Worm (Caenorhabditis elegans) whole organism, L4 larva: ENCODE data around the gene C09B9.4.

ENCODE experiments used
- D1046.2 ChIP-seq: fragments of 200-800 bp; sonication (Bioruptor generic); IDR thresholded peaks from 2 replicates; pipeline ENCODE4 v1.3.6; 2022; ENCODE audit warnings: missing genetic modification characterization, missing compliant biosample characterization
- F10B5.3 ChIP-seq: sonication (generic microtip); optimal IDR thresholded peaks from 2 replicates; lab custom pipeline; 2016; ENCODE audit warnings: mild to moderate bottlenecking, missing genetic modification characterization, missing compliant biosample characterization
- F26F4.8 ChIP-seq: fragments of 200-800 bp; sonication (Bioruptor generic); conservative IDR thresholded peaks from 2 replicates; pipeline ENCODE4 v1.3.6; 2022; ENCODE audit warnings: missing genetic modification characterization, missing compliant biosample characterization
- F44E2.7 ChIP-seq: fragments of 200-800 bp; sonication (Bioruptor generic); IDR thresholded peaks from 2 replicates; pipeline ENCODE4 v2.1.2; 2022; ENCODE audit warnings: missing genetic modification characterization, missing compliant biosample characterization
- F49E8.2 ChIP-seq: sonication (generic microtip); optimal IDR thresholded peaks from 2 replicates; lab custom pipeline; 2016; ENCODE audit warnings: missing compliant biosample characterization, mild to moderate bottlenecking, missing genetic modification characterization, borderline replicate concordance
- T20F7.1 ChIP-seq: fragments of 200-800 bp; sonication (Bioruptor generic); optimal IDR thresholded peaks from 2 replicates; lab custom pipeline; 2018; ENCODE audit warnings: mild to moderate bottlenecking, missing genetic modification characterization, missing compliant biosample characterization
- T26A8.4 ChIP-seq: fragments of 200-800 bp; sonication (Bioruptor generic); IDR thresholded peaks from 2 replicates; pipeline ENCODE4 v1.3.6; 2022; ENCODE audit warnings: missing genetic modification characterization, missing compliant biosample characterization
- Y105C5A.15 ChIP-seq: fragments of 200-800 bp; sonication (Bioruptor generic); IDR thresholded peaks from 2 replicates; pipeline ENCODE4 v1.3.6; 2022; ENCODE audit warnings: missing genetic modification characterization, missing compliant biosample characterization
- Y48G9A.11 ChIP-seq: fragments of 200-800 bp; sonication (Bioruptor generic); IDR thresholded peaks from 2 replicates; pipeline ENCODE4 v1.3.6; 2022; ENCODE audit warnings: missing genetic modification reagents, missing genetic modification characterization, missing compliant biosample characterization
- ZK337.2 ChIP-seq: fragments of 200-800 bp; sonication (Bioruptor generic); IDR thresholded peaks from 2 replicates; pipeline ENCODE4 v1.3.6; 2022; ENCODE audit warnings: missing genetic modification reagents, missing genetic modification characterization, missing compliant biosample characterization
- ama-1 ChIP-seq: fragments of 150-350 bp; optimal IDR thresholded peaks from 2 replicates; lab custom pipeline; 2014; ENCODE audit warnings: inconsistent platforms, mixed read lengths
- arid-1 ChIP-seq: fragments of 200-800 bp; sonication (Bioruptor generic); conservative IDR thresholded peaks from 2 replicates; pipeline ENCODE4 v1.3.6; 2022; ENCODE audit warnings: missing genetic modification reagents, missing genetic modification characterization, missing compliant biosample characterization
- ceh-28 ChIP-seq: fragments of 150-350 bp; optimal IDR thresholded peaks from 2 replicates; lab custom pipeline; 2014; ENCODE audit warnings: missing biosample characterization, missing genetic modification reagents, missing genetic modification characterization
- ceh-44 ChIP-seq: fragments of 200-800 bp; sonication (Bioruptor generic); IDR thresholded peaks from 2 replicates; pipeline ENCODE4 v1.3.6; 2022; ENCODE audit warnings: missing genetic modification reagents, missing genetic modification characterization, missing compliant biosample characterization
- ctbp-1 ChIP-seq: fragments of 200-800 bp; sonication (Bioruptor generic); IDR thresholded peaks from 2 replicates; pipeline ENCODE4 v1.3.6; 2022; ENCODE audit warnings: missing genetic modification reagents, missing genetic modification characterization, missing compliant biosample characterization
- daf-16 ChIP-seq, 3 experiments: sonication (generic microtip); optimal IDR thresholded peaks; 2 replicates each; lab custom pipeline; 2016 to 2017; ENCODE audit warnings: missing genetic modification characterization in 3 of 3, missing genetic modification reagents in 3 of 3, mild to moderate bottlenecking in 2 of 3, missing compliant biosample characterization in 2 of 3, missing biosample characterization in 1 of 3, moderate library complexity in 1 of 3
- daf-19 ChIP-seq: fragments of 200-800 bp; sonication (Bioruptor generic); conservative IDR thresholded peaks from 2 replicates; pipeline ENCODE4 v1.3.6; 2022; ENCODE audit warnings: missing genetic modification characterization, missing compliant biosample characterization
- dmd-8 ChIP-seq: fragments of 200-800 bp; sonication (Bioruptor generic); IDR thresholded peaks from 2 replicates; pipeline ENCODE4 v1.3.6; 2022; ENCODE audit warnings: missing genetic modification characterization, missing compliant biosample characterization
- dmd-9 ChIP-seq: fragments of 200-800 bp; sonication (Bioruptor generic); IDR thresholded peaks from 2 replicates; pipeline ENCODE4 v1.3.6; 2022; ENCODE audit warnings: missing genetic modification reagents, missing genetic modification characterization, missing compliant biosample characterization
- egl-27 ChIP-seq: sonication (generic microtip); optimal IDR thresholded peaks from 3 replicates; lab custom pipeline; 2017; ENCODE audit warnings: missing biosample characterization, missing genetic modification reagents, missing genetic modification characterization
- gei-8 ChIP-seq: fragments of 200-800 bp; sonication (Bioruptor generic); optimal IDR thresholded peaks from 2 replicates; lab custom pipeline; 2018; ENCODE audit warnings: mild to moderate bottlenecking, missing genetic modification characterization, missing compliant biosample characterization
- hlh-30 ChIP-seq: sonication (generic microtip); optimal IDR thresholded peaks from 2 replicates; lab custom pipeline; 2017; ENCODE audit warnings: antibody characterized with exemption, mild to moderate bottlenecking, missing genetic modification characterization, missing compliant biosample characterization; ENCODE audit not compliant: insufficient read depth
- jun-1 ChIP-seq: fragments of 150-350 bp; optimal IDR thresholded peaks from 2 replicates; lab custom pipeline; 2014; ENCODE audit warnings: missing biosample characterization, missing genetic modification reagents, missing genetic modification characterization
- lin-1 ChIP-seq: fragments of 200-800 bp; sonication (Bioruptor generic); IDR thresholded peaks from 2 replicates; pipeline ENCODE4 v1.3.6; 2022; ENCODE audit warnings: missing genetic modification reagents, missing genetic modification characterization, missing compliant biosample characterization
- lin-15B ChIP-seq: fragments of 150-350 bp; sonication (generic microtip); optimal IDR thresholded peaks from 3 replicates; lab custom pipeline; 2014; ENCODE audit warnings: missing biosample characterization, missing genetic modification characterization
- lin-29 ChIP-seq: fragments of 200-800 bp; sonication (Bioruptor generic); IDR thresholded peaks from 2 replicates; pipeline ENCODE4 v1.3.6; 2022; ENCODE audit warnings: missing genetic modification reagents, missing genetic modification characterization, missing compliant biosample characterization
- lir-3 ChIP-seq: sonication (generic microtip); optimal IDR thresholded peaks from 2 replicates; lab custom pipeline; 2016; ENCODE audit warnings: mild to moderate bottlenecking, missing genetic modification characterization, missing compliant biosample characterization
- madf-5 ChIP-seq, 2 experiments: fragments of 200-800 bp; sonication (Bioruptor generic); IDR thresholded peaks; 2 replicates each; pipeline ENCODE4 v1.3.6; 2022; ENCODE audit warnings: missing compliant biosample characterization in 2 of 2, missing genetic modification characterization in 2 of 2
- madf-9 ChIP-seq: fragments of 200-800 bp; sonication (Bioruptor generic); conservative IDR thresholded peaks from 2 replicates; pipeline ENCODE4 v1.3.6; 2022; ENCODE audit warnings: missing genetic modification reagents, missing genetic modification characterization, missing compliant biosample characterization
- mdt-29 ChIP-seq: fragments of 200-800 bp; sonication (Bioruptor generic); IDR thresholded peaks from 2 replicates; pipeline ENCODE4 v1.3.6; 2022; ENCODE audit warnings: missing genetic modification reagents, missing genetic modification characterization, missing compliant biosample characterization
- mes-2 ChIP-seq: sonication (generic microtip); optimal IDR thresholded peaks from 2 replicates; lab custom pipeline; 2016; ENCODE audit warnings: missing genotype, mild to moderate bottlenecking, missing genetic modification characterization, missing compliant biosample characterization; ENCODE audit not compliant: poor library complexity, severe bottlenecking
- mxl-2 ChIP-seq: fragments of 200-800 bp; sonication (Bioruptor generic); conservative IDR thresholded peaks from 2 replicates; pipeline ENCODE4 v1.3.6; 2022; ENCODE audit warnings: missing genetic modification reagents, missing genetic modification characterization, missing compliant biosample characterization
- nhr-111 ChIP-seq: fragments of 200-800 bp; sonication (Bioruptor generic); optimal IDR thresholded peaks from 2 replicates; lab custom pipeline; 2018; ENCODE audit warnings: mild to moderate bottlenecking, missing genetic modification characterization, missing compliant biosample characterization
- nhr-28 ChIP-seq: fragments of 150-350 bp; optimal IDR thresholded peaks from 2 replicates; lab custom pipeline; 2014; ENCODE audit warnings: missing biosample characterization, missing genetic modification characterization
- nhr-41 ChIP-seq: fragments of 200-800 bp; sonication (Bioruptor generic); IDR thresholded peaks from 2 replicates; pipeline ENCODE4 v1.3.6; 2022; ENCODE audit warnings: missing genetic modification reagents, missing genetic modification characterization, missing compliant biosample characterization
- nhr-6 ChIP-seq: fragments of 150-350 bp; optimal IDR thresholded peaks from 2 replicates; lab custom pipeline; 2014; ENCODE audit warnings: missing biosample characterization, missing genetic modification characterization
- pha-4 ChIP-seq, 2 experiments: fragments of 150-350 bp in 1 of 2; fragments of 200-800 bp in 1 of 2; sonication (Bioruptor generic) in 1 of 2; IDR thresholded peaks in 1 of 2; optimal IDR thresholded peaks in 1 of 2; 2 replicates each; pipeline versions ENCODE4 v1.3.6 to Lab custom; 2014 to 2022; ENCODE audit warnings: missing genetic modification characterization in 2 of 2, missing genetic modification reagents in 2 of 2, missing biosample characterization in 1 of 2, missing compliant biosample characterization in 1 of 2
- rbr-2 ChIP-seq: sonication (generic microtip); optimal IDR thresholded peaks from 2 replicates; lab custom pipeline; 2016; ENCODE audit warnings: missing genotype, missing genetic modification characterization, missing compliant biosample characterization
- saeg-2 ChIP-seq: fragments of 200-800 bp; sonication (Bioruptor generic); IDR thresholded peaks from 2 replicates; pipeline ENCODE4 v1.3.6; 2022; ENCODE audit warnings: missing genetic modification reagents, missing genetic modification characterization, missing compliant biosample characterization
- sdz-12 ChIP-seq: fragments of 200-800 bp; sonication (Bioruptor generic); optimal IDR thresholded peaks from 2 replicates; lab custom pipeline; 2018; ENCODE audit warnings: mild to moderate bottlenecking, missing genetic modification characterization, missing compliant biosample characterization
- snpc-1.2 ChIP-seq: fragments of 200-800 bp; sonication (Bioruptor generic); IDR thresholded peaks from 2 replicates; pipeline ENCODE4 v1.3.6; 2022; ENCODE audit warnings: missing genetic modification reagents, missing genetic modification characterization, missing compliant biosample characterization
- tra-1 ChIP-seq: fragments of 200-800 bp; sonication (Bioruptor generic); IDR thresholded peaks from 2 replicates; pipeline ENCODE4 v1.3.6; 2022; ENCODE audit warnings: missing genetic modification reagents, missing genetic modification characterization, missing compliant biosample characterization
- unc-130 ChIP-seq: sonication (generic microtip); optimal IDR thresholded peaks from 2 replicates; lab custom pipeline; 2016; ENCODE audit warnings: missing genetic modification reagents, missing genetic modification characterization, missing compliant biosample characterization
- unc-39 ChIP-seq: sonication (generic microtip); optimal IDR thresholded peaks from 2 replicates; lab custom pipeline; 2017; ENCODE audit warnings: missing biosample characterization, missing genetic modification characterization
- unc-62 ChIP-seq, 3 experiments: fragments of 150-350 bp in 1 of 3; sonication (generic microtip); optimal IDR thresholded peaks in 2 of 3; peaks in 1 of 3; 1 replicate in 1 of 3; 2 replicates in 2 of 3; lab custom pipeline; 2014 to 2017; ENCODE audit warnings: missing biosample characterization in 3 of 3, missing genetic modification characterization in 3 of 3, missing genetic modification reagents in 3 of 3, missing genotype in 1 of 3
- vab-7 ChIP-seq: fragments of 200-800 bp; sonication (Bioruptor generic); IDR thresholded peaks from 2 replicates; pipeline ENCODE4 v1.3.6; 2022; ENCODE audit warnings: missing genetic modification reagents, missing genetic modification characterization, missing compliant biosample characterization
- zfp-3 ChIP-seq: fragments of 200-800 bp; sonication (Bioruptor generic); conservative IDR thresholded peaks from 2 replicates; pipeline ENCODE4 v1.3.6; 2022; ENCODE audit warnings: missing genetic modification reagents, missing genetic modification characterization, missing compliant biosample characterization
- ztf-11 ChIP-seq: fragments of 150-350 bp; optimal IDR thresholded peaks from 2 replicates; lab custom pipeline; 2014; ENCODE audit warnings: missing biosample characterization, missing genetic modification characterization

The C09B9.4 gene

DNA sequence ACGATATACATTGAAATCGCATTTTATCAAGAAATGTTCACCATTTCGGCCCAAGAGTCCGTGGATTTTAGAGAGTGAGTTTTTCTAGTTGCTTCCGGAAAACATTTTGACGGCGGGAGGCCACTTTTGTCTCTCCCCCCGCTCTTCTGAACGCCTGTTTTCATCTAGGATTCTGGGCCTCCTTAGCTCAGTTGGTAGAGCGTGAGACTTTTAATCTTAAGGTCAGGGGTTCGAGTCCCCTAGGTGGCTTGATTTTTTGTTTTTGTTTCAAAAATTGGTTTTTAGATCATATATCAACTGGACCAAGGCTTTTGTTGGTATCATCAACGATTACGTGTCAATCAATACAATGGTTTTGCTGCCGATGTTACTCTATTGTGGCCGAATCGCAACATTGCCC lies 5.6 kb upstream of the C09B9.4 start:
- peak; percentile 46; the same call in 1 of the 2 replicates for TF ChIP-seq saeg-2 (GFP tag; lab: Robert Waterston, UW)
- peak; percentile 65 for TF ChIP-seq T26A8.4 (GFP tag; lab: Robert Waterston, UW)
- TF ChIP-seq mdt-29 (GFP tag; lab: Robert Waterston, UW): peak; percentile 62; the same call in 1 of the 2 replicates
- TF ChIP-seq mes-2: no peak
- peak; percentile 32 for TF ChIP-seq F49E8.2
- TF ChIP-seq dmd-8 (GFP tag; lab: Robert Waterston, UW): peak; percentile 92
- peak; percentile 21 for TF ChIP-seq hlh-30
- peak; percentile 69; the same call in 1 of the 2 replicates for TF ChIP-seq zfp-3
- TF ChIP-seq daf-16 (GFP tag; optimal IDR thresholded peaks at IDR 0.05; lab: Kevin White, UChicago): peak; percentile 9 to 60
- TF ChIP-seq daf-16 (tag; optimal IDR thresholded peaks at IDR 0.05; lab: Kevin White, UChicago): no peak
- TF ChIP-seq ceh-28 (tag; lab: Kevin White, UChicago): no peak
- peak; percentile 11 for TF ChIP-seq gei-8 (GFP tag; lab: Kevin White, UChicago)
- no peak for TF ChIP-seq egl-27 (tag; lab: Kevin White, UChicago)
- peak; percentile 59; the same call in 1 of the 2 replicates for TF ChIP-seq madf-9 (GFP tag; lab: Robert Waterston, UW)
- 0 out of 2 replicates have a peak, but pooled peaks have one; percentile 5 for TF ChIP-seq ZK337.2 (GFP tag; lab: Robert Waterston, UW)
- no peak for TF ChIP-seq lin-15B (tag; lab: Kevin White, UChicago)
- peak; percentile 77; the same call in 1 of the 2 replicates for TF ChIP-seq nhr-41 (GFP tag; lab: Robert Waterston, UW)
- TF ChIP-seq mxl-2: no peak
- peak; percentile 81 for TF ChIP-seq vab-7 (GFP tag; lab: Robert Waterston, UW)
- TF ChIP-seq lir-3 (tag; lab: Kevin White, UChicago): peak; percentile 6
- TF ChIP-seq sdz-12 (GFP tag; lab: Kevin White, UChicago): peak; percentile 8
- no peak for TF ChIP-seq jun-1
- peak; percentile 54; the same call in 1 of the 2 replicates for TF ChIP-seq tra-1
- TF ChIP-seq ctbp-1 (GFP tag; lab: Robert Waterston, UW): peak; percentile 80
- TF ChIP-seq lin-29 (GFP tag; lab: Robert Waterston, UW): 0 out of 2 replicates have a peak, but pooled peaks have one; percentile 28
- TF ChIP-seq dmd-9 (GFP tag; lab: Robert Waterston, UW): no peak
- TF ChIP-seq Y105C5A.15 (GFP tag; lab: Robert Waterston, UW): peak; percentile 58; the same call in 1 of the 2 replicates
- peak; percentile 55 for TF ChIP-seq unc-130
- peak; percentile 82 for TF ChIP-seq pha-4 (GFP tag; IDR thresholded peaks at IDR 0.05; lab: Robert Waterston, UW)
- TF ChIP-seq pha-4 (tag; optimal IDR thresholded peaks at IDR 0.05; lab: Kevin White, UChicago): no peak
- TF ChIP-seq F26F4.8: peak; percentile 84
- TF ChIP-seq D1046.2 (GFP tag; lab: Robert Waterston, UW): peak; percentile 78; the same call in 1 of the 2 replicates
- peak; percentile 99 for TF ChIP-seq snpc-1.2 (GFP tag; lab: Robert Waterston, UW)
- no peak for TF ChIP-seq F10B5.3
- 0 out of 2 replicates have a peak, but pooled peaks have one; percentile 63 for TF ChIP-seq daf-19 (GFP tag; lab: Robert Waterston, UW)
- TF ChIP-seq madf-5 (GFP tag; IDR thresholded peaks at IDR 0.05; lab: Robert Waterston, UW): peak; percentile 52 to 87; a peak in 1 of 4 replicates
- TF ChIP-seq lin-1: peak; percentile 61
- no peak for TF ChIP-seq ztf-11 (tag; lab: Kevin White, UChicago)
- TF ChIP-seq Y48G9A.11 (GFP tag; lab: Robert Waterston, UW): peak; percentile 76
- TF ChIP-seq nhr-6: no peak
- TF ChIP-seq F44E2.7: peak; percentile 79; the same call in 1 of the 2 replicates
- TF ChIP-seq nhr-111 (GFP tag; lab: Kevin White, UChicago): peak; percentile 30
- TF ChIP-seq nhr-28 (tag; lab: Kevin White, UChicago): no peak
- TF ChIP-seq unc-39 (tag; lab: Kevin White, UChicago): no peak
- peak; percentile 16 for TF ChIP-seq rbr-2 (tag; lab: Kevin White, UChicago)
- TF ChIP-seq arid-1 (GFP tag; lab: Robert Waterston, UW): peak; percentile 80
- TF ChIP-seq ama-1: no peak
- peak; percentile 88 for TF ChIP-seq ceh-44 (GFP tag; lab: Robert Waterston, UW)
- peak; percentile 32 for TF ChIP-seq T20F7.1 (GFP tag; lab: Kevin White, UChicago)
- TF ChIP-seq unc-62 (GFP tag; optimal IDR thresholded peaks at IDR 0.05 in 1 of 2; lab: Kevin White, UChicago): no peak
- TF ChIP-seq unc-62 (tag; optimal IDR thresholded peaks at IDR 0.05; lab: Kevin White, UChicago): no peak
